Worm (Caenorhabditis elegans): Measurements from ENCODE around the gene argn-1.

argn-1 gene

ce11 chrX:5647884-5648283 is 18.1 kb downstream of the argn-1 start, which contains the start of gene srv-7:
TSS of gene srv-7 (minus strand) at chrX:5647984.
- TF ChIP-seq unc-62 (GFP tag; optimal IDR thresholded peaks at IDR 0.05), result no peak

ce11 chrX:5653813-5654212 is 24.0 kb downstream of the argn-1 start, which contains the start of gene T22B7.7:
TSS of gene T22B7.7 (minus strand) at chrX:5654074.
- no peak for TF ChIP-seq unc-62 (GFP tag; optimal IDR thresholded peaks at IDR 0.05)

- TF ChIP-seq unc-62 (GFP tag; optimal IDR thresholded peaks at IDR 0.05), result no peak
These were observed 25.8 kb downstream of the argn-1 start for ce11 chrX:5655601-5656000.

- TF ChIP-seq unc-62 (GFP tag; optimal IDR thresholded peaks at IDR 0.05), result no peak
These were observed 29.8 kb downstream of the argn-1 start, which contains the start of gene T22B7.22 for ce11 chrX:5659614-5660013. TSS of gene T22B7.22 (plus strand) at chrX:5659967.

- TF ChIP-seq unc-62 (GFP tag; optimal IDR thresholded peaks at IDR 0.05), result no peak
These were observed 31.4 kb downstream of the argn-1 start for ce11 chrX:5661179-5661578.

ce11 chrX:5663537-5663936 is 33.7 kb downstream of the argn-1 start, which contains the start of gene egl-13:
TSS of gene egl-13 (plus strand) at chrX:5663837.
- no peak for TF ChIP-seq unc-62 (GFP tag; optimal IDR thresholded peaks at IDR 0.05)

- no peak for TF ChIP-seq unc-62 (GFP tag; optimal IDR thresholded peaks at IDR 0.05)
These were observed 39.9 kb downstream of the argn-1 start for ce11 chrX:5669733-5670132.

- no peak for TF ChIP-seq unc-62 (GFP tag; optimal IDR thresholded peaks at IDR 0.05)
These were observed 41.0 kb downstream of the argn-1 start for ce11 chrX:5670829-5671228.

- no peak for TF ChIP-seq unc-62 (GFP tag; optimal IDR thresholded peaks at IDR 0.05)
These were observed 42.8 kb downstream of the argn-1 start for ce11 chrX:5672615-5673014.

- TF ChIP-seq unc-62 (GFP tag; optimal IDR thresholded peaks at IDR 0.05), result no peak
These were observed 50.3 kb downstream of the argn-1 start, which contains the start of gene set-19 for ce11 chrX:5680125-5680524. TSS of gene set-19 (minus strand) at chrX:5680225.

Data from whole organism, dauer.